Worm (Caenorhabditis elegans): ENCODE measurements around the gene srx-4.

The srx-4 gene

DNA sequence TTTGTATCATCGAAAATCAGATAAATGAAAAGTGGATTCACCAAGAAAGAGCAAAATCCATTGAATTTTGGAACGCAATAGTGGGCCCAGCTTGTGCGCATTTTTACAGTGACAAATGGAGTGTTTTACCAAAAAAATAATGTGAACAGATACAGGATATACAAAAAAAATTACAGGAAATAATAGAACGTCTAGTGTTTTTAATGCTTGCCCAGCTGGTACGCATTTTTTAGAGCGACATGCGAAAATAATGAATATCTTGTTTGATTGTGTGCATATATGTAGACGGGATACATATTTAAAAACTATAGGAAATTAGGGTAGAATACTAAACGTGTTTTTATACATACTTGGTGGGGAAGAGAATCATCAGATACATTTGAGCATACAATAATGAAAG, 43.6 kb upstream of the srx-4 start, which contains the start of gene srj-25:
Gene srj-25 (minus strand): TSS at position 101 of the 400 bp plus-strand sequence.
- TF ChIP-seq unc-3 (GFP tag; conservative IDR thresholded peaks at IDR 0.05) (no peak), unc-3 (tag; optimal IDR thresholded peaks at IDR 0.05) (no peak), ahr-1 (tag; optimal IDR thresholded peaks at IDR 0.05) (no peak), hlh-6 (tag; optimal IDR thresholded peaks at IDR 0.05) (no peak), fkh-10 (GFP tag; optimal IDR thresholded peaks at IDR 0.05) (no peak), madf-2 (tag; optimal IDR thresholded peaks at IDR 0.05) (no peak), tbx-2 (tag; optimal IDR thresholded peaks at IDR 0.05) (no peak), ceh-22 (tag; optimal IDR thresholded peaks at IDR 0.05) (no peak), unc-42 (tag; optimal IDR thresholded peaks at IDR 0.05) (no peak), hlh-8 (tag; optimal IDR thresholded peaks at IDR 0.05) (no peak)

DNA sequence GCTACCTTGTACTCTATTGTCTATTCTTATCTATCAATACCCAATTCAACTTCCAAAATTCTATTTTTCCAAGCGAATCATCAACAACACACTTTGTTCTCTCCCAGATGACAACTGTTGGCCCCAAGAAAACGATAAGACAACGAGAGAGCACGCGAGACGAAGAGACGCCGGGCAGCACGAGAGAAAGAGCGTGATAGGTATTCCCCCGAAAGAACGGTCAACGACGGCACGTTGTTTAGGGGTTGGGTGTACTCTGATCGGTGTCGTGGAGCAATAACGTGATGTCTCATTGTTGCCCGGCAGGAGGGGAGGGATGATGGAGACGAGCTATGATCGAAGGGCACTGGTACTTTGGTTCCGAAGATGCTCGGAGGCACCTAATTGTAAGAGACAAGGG, 38.8 kb upstream of the srx-4 start:
- TF ChIP-seq fkh-10 (GFP tag; optimal IDR thresholded peaks at IDR 0.05) (no peak), nfya-1 (tag; optimal IDR thresholded peaks at IDR 0.05) (peak; percentile 78), unc-42 (tag; optimal IDR thresholded peaks at IDR 0.05) (no peak), syd-9 (tag; optimal IDR thresholded peaks at IDR 0.05) (peak; percentile 17), ets-4 (tag; optimal IDR thresholded peaks at IDR 0.05) (peak; percentile 32), dve-1 (tag; optimal IDR thresholded peaks at IDR 0.05) (peak; percentile 5), F13H6.1 (tag; optimal IDR thresholded peaks at IDR 0.05) (peak; percentile 49), ceh-14 (tag; optimal IDR thresholded peaks at IDR 0.05) (no peak), pqm-1 (tag; optimal IDR thresholded peaks at IDR 0.05) (peak; percentile 83), hlh-30 (tag; optimal IDR thresholded peaks at IDR 0.05; ENCODE audit: insufficient read depth) (peak; percentile 91), ttx-3 (tag; optimal IDR thresholded peaks at IDR 0.05) (no peak), gmeb-2 (tag; optimal IDR thresholded peaks at IDR 0.05) (no peak), pag-3 (tag; optimal IDR thresholded peaks at IDR 0.05; ENCODE audit: borderline replicate concordance) (no peak), elt-2 (tag; optimal IDR thresholded peaks at IDR 0.05) (peak; percentile 80), tbx-2 (tag; optimal IDR thresholded peaks at IDR 0.05) (peak; percentile 66), ceh-34 (tag; optimal IDR thresholded peaks at IDR 0.05) (peak; percentile 22), ceh-18 (tag; optimal IDR thresholded peaks at IDR 0.05) (peak; percentile 94), rnt-1 (tag; optimal IDR thresholded peaks at IDR 0.05) (peak; percentile 88), unc-55 (GFP tag; optimal IDR thresholded peaks at IDR 0.05) (peak; percentile 95)

DNA sequence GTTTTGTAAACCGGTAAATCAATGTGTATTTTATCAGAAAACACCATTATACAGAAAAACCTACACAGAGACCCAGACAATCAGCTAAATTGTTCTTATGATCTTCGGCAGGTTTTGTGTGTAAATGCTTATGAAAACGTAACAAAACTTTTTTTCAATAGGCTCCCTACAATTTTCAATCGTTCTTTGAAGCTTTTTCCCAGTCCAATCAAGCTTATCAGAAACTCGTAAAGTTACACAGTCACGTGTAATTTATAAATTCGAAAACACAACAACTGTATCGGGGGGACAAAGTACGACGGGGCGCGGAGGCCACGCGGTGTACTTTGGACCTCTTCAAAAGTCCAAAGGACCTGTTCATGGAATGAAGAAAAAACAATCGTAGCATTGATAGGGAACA, 37.6 kb upstream of the srx-4 start:
- peak; percentile 7 for TF ChIP-seq hlh-30 (tag; optimal IDR thresholded peaks at IDR 0.05; ENCODE audit: insufficient read depth)
- no peak for TF ChIP-seq mec-3 (tag; optimal IDR thresholded peaks at IDR 0.05; ENCODE audit: borderline replicate concordance)

DNA sequence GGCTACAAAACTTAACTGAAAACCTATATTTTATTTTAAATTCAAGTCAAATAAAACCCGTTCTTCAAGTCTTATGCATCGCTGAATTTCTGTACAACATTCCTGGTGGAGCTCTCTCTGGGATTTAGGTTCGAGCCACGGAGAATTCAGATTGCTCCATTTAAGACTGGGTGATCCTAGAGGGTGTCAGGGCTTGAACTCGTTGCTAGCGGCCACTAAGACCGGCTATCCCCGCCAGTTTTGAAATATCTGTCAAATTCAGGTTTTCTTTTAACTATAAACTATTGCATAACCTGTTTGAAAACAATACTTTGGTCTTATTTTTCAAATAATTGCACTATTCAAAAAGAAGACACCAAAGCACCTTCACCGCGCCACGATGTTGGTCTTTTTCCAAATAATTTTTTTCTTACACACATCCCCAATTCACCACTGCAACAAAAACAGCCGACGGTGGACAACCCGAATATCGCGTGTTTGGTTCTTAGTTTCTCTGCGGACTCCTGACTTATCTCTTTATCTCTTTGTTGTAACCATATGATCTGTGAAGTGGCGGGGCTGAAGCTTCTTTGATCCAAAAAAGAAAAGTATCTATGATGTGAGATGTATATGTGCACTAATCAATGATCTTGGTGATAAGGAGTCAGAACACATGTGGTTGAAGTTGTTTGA, 36.4 kb upstream of the srx-4 start:
- peak; percentile 6 for TF ChIP-seq hlh-30 (tag; optimal IDR thresholded peaks at IDR 0.05; ENCODE audit: insufficient read depth)
- no peak for TF ChIP-seq ahr-1 (tag; optimal IDR thresholded peaks at IDR 0.05)
- no peak for TF ChIP-seq ceh-19 (GFP tag; optimal IDR thresholded peaks at IDR 0.05)

DNA sequence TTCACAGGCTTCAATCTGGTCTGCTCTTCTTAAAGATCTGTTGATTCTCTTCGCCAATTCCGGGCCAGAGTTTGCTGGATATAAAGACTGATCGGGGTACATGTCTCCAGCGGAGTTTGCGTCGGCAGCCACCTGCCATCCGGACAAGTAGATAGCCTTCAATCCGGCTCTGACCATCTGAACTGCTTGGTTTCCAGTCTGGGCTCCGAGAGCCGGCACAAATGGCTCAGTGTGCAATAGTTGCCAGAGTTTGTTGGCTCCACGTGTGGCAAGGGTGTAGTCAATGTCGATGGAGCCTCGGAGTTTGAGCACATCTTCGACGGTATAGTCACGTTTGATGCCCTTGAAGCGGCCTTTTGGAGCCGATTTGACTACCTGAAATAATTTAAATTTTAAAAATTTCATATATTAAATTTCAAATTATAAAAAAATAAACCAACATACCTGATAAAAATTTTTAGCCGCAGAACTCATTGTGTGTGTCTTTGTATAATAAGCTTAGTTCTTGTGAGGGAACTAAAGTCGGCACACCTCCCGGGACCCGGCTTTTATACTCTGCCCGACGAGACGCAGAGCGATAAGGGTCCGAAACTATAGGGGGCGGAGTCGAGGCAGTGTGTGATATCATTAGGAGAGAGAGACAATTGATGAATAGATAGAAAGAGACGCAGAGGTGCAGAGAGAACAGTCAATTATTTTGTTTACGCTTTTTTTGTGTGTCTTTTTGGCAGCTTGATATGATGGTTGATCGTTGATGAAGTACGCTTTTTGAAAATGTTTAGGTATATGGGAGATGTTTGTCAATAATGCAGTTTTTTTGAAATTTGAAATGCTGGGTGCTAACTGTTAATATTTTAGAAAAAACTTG, 35.1 kb upstream of the srx-4 start, which contains the start of the genes icl-1 and srh-2:
Gene icl-1 (minus strand): TSS at position 521 of the 868 bp plus-strand sequence.
Gene srh-2 (plus strand): TSS at position 818 of the 868 bp plus-strand sequence.
- peak; percentile 14 for TF ChIP-seq ceh-18 (tag; optimal IDR thresholded peaks at IDR 0.05)
- no peak for TF ChIP-seq unc-3 (GFP tag; conservative IDR thresholded peaks at IDR 0.05)
- TF ChIP-seq unc-3 (tag; optimal IDR thresholded peaks at IDR 0.05) = no peak
- TF ChIP-seq elt-2 (tag; optimal IDR thresholded peaks at IDR 0.05) = peak; percentile 78
- peak; percentile 19 for TF ChIP-seq unc-55 (GFP tag; optimal IDR thresholded peaks at IDR 0.05)
- TF ChIP-seq ceh-14 (tag; optimal IDR thresholded peaks at IDR 0.05) = no peak
- TF ChIP-seq nfya-1 (tag; optimal IDR thresholded peaks at IDR 0.05) = peak; percentile 19
- TF ChIP-seq K02D7.2 (tag; optimal IDR thresholded peaks at IDR 0.05) = peak; percentile 2
- TF ChIP-seq ahr-1 (tag; optimal IDR thresholded peaks at IDR 0.05) = no peak
